Worm (Caenorhabditis elegans) whole organism, young adult: ENCODE data around the gene Y40C5A.4.

Source experiments
- D2030.7 ChIP-seq: fragments of 200-800 bp; sonication (Bioruptor generic); IDR thresholded peaks from 2 replicates; pipeline ENCODE4 v1.3.6; 2022; ENCODE audit warnings: missing genetic modification reagents, missing genetic modification characterization, missing compliant biosample characterization
- F49E8.2 ChIP-seq: sonication (generic microtip); optimal IDR thresholded peaks from 3 replicates; lab custom pipeline; 2017; ENCODE audit warnings: missing genetic modification characterization, mild to moderate bottlenecking, missing compliant biosample characterization, antibody characterized with exemption, moderate library complexity; ENCODE audit not compliant: insufficient read depth

- TF ChIP-seq D2030.7 (GFP tag; lab: Robert Waterston, UW) (no peak), F49E8.2 (tag; lab: Kevin White, UChicago) (no peak)
Measured at ce11 chrIV:7313397-7313910, 51.5 kb downstream of the Y40C5A.4 start, which contains the start of gene rps-8.
